Worm (Caenorhabditis elegans): ENCODE measurements around the gene T19H12.6.

ce11 chrV:4851969-4852368 is 25.5 kb downstream of the T19H12.6 start:
- TF ChIP-seq hmg-4 (GFP tag; optimal IDR thresholded peaks at IDR 0.05) (no peak), hnd-1 (tag; optimal IDR thresholded peaks at IDR 0.05) (no peak), F13C5.2 (tag; optimal IDR thresholded peaks at IDR 0.05) (no peak)

All from whole organism, early embryonic.